Fruit fly (Drosophila melanogaster): ENCODE measurements around the gene lectin-37Db.

Gene lectin-37Db

dm6 chr2L:19418872-19419271 is at the start of gene lectin-37Db:
lectin-37Db (plus strand) TSS chr2L:19419075.
- TF ChIP-seq Myc (optimal IDR thresholded peaks at IDR 0.05) (no peak), h (optimal IDR thresholded peaks at IDR 0.05) (no peak), psq (optimal IDR thresholded peaks at IDR 0.05) (no peak), ttk (optimal IDR thresholded peaks at IDR 0.05) (no peak), Sin3A (optimal IDR thresholded peaks at IDR 0.05) (no peak), insv (optimal IDR thresholded peaks at IDR 0.05) (no peak)

- TF ChIP-seq Myc (optimal IDR thresholded peaks at IDR 0.05) (no peak), insv (optimal IDR thresholded peaks at IDR 0.05) (no peak), ttk (optimal IDR thresholded peaks at IDR 0.05) (no peak), psq (optimal IDR thresholded peaks at IDR 0.05) (no peak), h (optimal IDR thresholded peaks at IDR 0.05) (no peak), Sin3A (optimal IDR thresholded peaks at IDR 0.05) (no peak)
Observed at dm6 chr2L:19370046-19370445, 48.8 kb upstream of the lectin-37Db start, which contains the start of gene CG17349. CG17349 (plus strand) TSS chr2L:19370445.

dm6 chr2L:19373809-19374208 is 45.1 kb upstream of the lectin-37Db start:
- TF ChIP-seq Sin3A (optimal IDR thresholded peaks at IDR 0.05), result no peak
- no peak for TF ChIP-seq Myc (optimal IDR thresholded peaks at IDR 0.05)

- TF ChIP-seq psq (optimal IDR thresholded peaks at IDR 0.05) (no peak), ttk (optimal IDR thresholded peaks at IDR 0.05) (no peak), insv (optimal IDR thresholded peaks at IDR 0.05) (no peak), h (optimal IDR thresholded peaks at IDR 0.05) (no peak), Sin3A (optimal IDR thresholded peaks at IDR 0.05) (no peak), Myc (optimal IDR thresholded peaks at IDR 0.05) (no peak)
Observed at dm6 chr2L:19376145-19376544, 42.7 kb upstream of the lectin-37Db start.

- TF ChIP-seq ttk (optimal IDR thresholded peaks at IDR 0.05) (no peak), Sin3A (optimal IDR thresholded peaks at IDR 0.05) (no peak), Myc (optimal IDR thresholded peaks at IDR 0.05) (no peak), insv (optimal IDR thresholded peaks at IDR 0.05) (no peak), h (optimal IDR thresholded peaks at IDR 0.05) (no peak)
Observed at dm6 chr2L:19377129-19378083, 41.5 kb upstream of the lectin-37Db start.

- no peak for TF ChIP-seq h (optimal IDR thresholded peaks at IDR 0.05)
- no peak for TF ChIP-seq psq (optimal IDR thresholded peaks at IDR 0.05)
- no peak for TF ChIP-seq ttk (optimal IDR thresholded peaks at IDR 0.05)
- no peak for TF ChIP-seq Myc (optimal IDR thresholded peaks at IDR 0.05)
- TF ChIP-seq Sin3A (optimal IDR thresholded peaks at IDR 0.05), result no peak
- TF ChIP-seq insv (optimal IDR thresholded peaks at IDR 0.05), result no peak
Observed at dm6 chr2L:19378620-19379019, 40.3 kb upstream of the lectin-37Db start.

dm6 chr2L:19380630-19381029 is 38.2 kb upstream of the lectin-37Db start, which contains the start of gene CG17350:
CG17350 (plus strand) TSS chr2L:19380930.
- no peak for TF ChIP-seq Myc (optimal IDR thresholded peaks at IDR 0.05)
- TF ChIP-seq Sin3A (optimal IDR thresholded peaks at IDR 0.05), result no peak

- TF ChIP-seq Myc (optimal IDR thresholded peaks at IDR 0.05) (no peak), ttk (optimal IDR thresholded peaks at IDR 0.05) (no peak), h (optimal IDR thresholded peaks at IDR 0.05) (no peak), insv (optimal IDR thresholded peaks at IDR 0.05) (no peak), psq (optimal IDR thresholded peaks at IDR 0.05) (no peak), Sin3A (optimal IDR thresholded peaks at IDR 0.05) (no peak)
Observed at dm6 chr2L:19382353-19382752, 36.5 kb upstream of the lectin-37Db start.

- TF ChIP-seq ttk (optimal IDR thresholded peaks at IDR 0.05) (no peak), Myc (optimal IDR thresholded peaks at IDR 0.05) (no peak), psq (optimal IDR thresholded peaks at IDR 0.05) (no peak), h (optimal IDR thresholded peaks at IDR 0.05) (no peak), insv (optimal IDR thresholded peaks at IDR 0.05) (no peak), Sin3A (optimal IDR thresholded peaks at IDR 0.05) (no peak)
Observed at dm6 chr2L:19386106-19386715, 32.7 kb upstream of the lectin-37Db start, which contains the start of gene fon. fon (minus strand) TSS chr2L:19386205.

dm6 chr2L:19388966-19389365 is 29.9 kb upstream of the lectin-37Db start:
- TF ChIP-seq ttk (optimal IDR thresholded peaks at IDR 0.05), result no peak
- TF ChIP-seq Myc (optimal IDR thresholded peaks at IDR 0.05), result no peak
- no peak for TF ChIP-seq h (optimal IDR thresholded peaks at IDR 0.05)
- TF ChIP-seq insv (optimal IDR thresholded peaks at IDR 0.05), result no peak
- no peak for TF ChIP-seq Sin3A (optimal IDR thresholded peaks at IDR 0.05)
- no peak for TF ChIP-seq psq (optimal IDR thresholded peaks at IDR 0.05)

dm6 chr2L:19389749-19390148 is 29.1 kb upstream of the lectin-37Db start, which contains the start of gene CG17549:
CG17549 (minus strand) TSS chr2L:19390075.
- TF ChIP-seq Sin3A (optimal IDR thresholded peaks at IDR 0.05), result no peak
- no peak for TF ChIP-seq psq (optimal IDR thresholded peaks at IDR 0.05)
- no peak for TF ChIP-seq h (optimal IDR thresholded peaks at IDR 0.05)
- no peak for TF ChIP-seq Myc (optimal IDR thresholded peaks at IDR 0.05)
- TF ChIP-seq ttk (optimal IDR thresholded peaks at IDR 0.05), result no peak
- TF ChIP-seq insv (optimal IDR thresholded peaks at IDR 0.05), result no peak

dm6 chr2L:19393703-19394210 is 25.1 kb upstream of the lectin-37Db start, which contains the start of gene CG31798:
CG31798 (plus strand) TSS chr2L:19394160.
- TF ChIP-seq Myc (optimal IDR thresholded peaks at IDR 0.05), result no peak
- no peak for TF ChIP-seq ttk (optimal IDR thresholded peaks at IDR 0.05)
- no peak for TF ChIP-seq insv (optimal IDR thresholded peaks at IDR 0.05)
- TF ChIP-seq h (optimal IDR thresholded peaks at IDR 0.05), result no peak
- TF ChIP-seq Sin3A (optimal IDR thresholded peaks at IDR 0.05), result no peak
- TF ChIP-seq psq (optimal IDR thresholded peaks at IDR 0.05), result no peak

Data from Kc167 (cell line).